Fruit fly (Drosophila melanogaster) whole organism, embryonic: ENCODE data around the gene CBP.

ENCODE experiments used
- ATbp ChIP-seq: fragments of 200-800 bp; sonication (Bioruptor generic); optimal IDR thresholded peaks from 2 replicates; lab custom pipeline; 2017; ENCODE audit warnings: missing biosample characterization, mild to moderate bottlenecking, missing genetic modification characterization, missing genetic modification reagents
- Awh ChIP-seq: fragments of 200-800 bp; sonication (Bioruptor generic); IDR thresholded peaks from 2 replicates; pipeline ENCODE4, ENCODE4 v1.3.6; 2022; ENCODE audit warnings: missing biosample characterization, missing genetic modification characterization
- CG1024 ChIP-seq: fragments of 200-800 bp; sonication (Bioruptor generic); IDR thresholded peaks from 2 replicates; pipeline ENCODE4 v1.3.6; 2022; ENCODE audit warnings: missing biosample characterization, missing genetic modification characterization
- CG10654 ChIP-seq: fragments of 200-800 bp; sonication (Bioruptor generic); optimal IDR thresholded peaks from 2 replicates; lab custom pipeline; 2016; ENCODE audit warnings: missing biosample characterization, missing genetic modification characterization
- CG11085 ChIP-seq: fragments of 200-800 bp; sonication (Bioruptor generic); IDR thresholded peaks from 2 replicates; pipeline ENCODE4 v1.3.6; 2022; ENCODE audit warnings: missing biosample characterization, missing genetic modification characterization
- CG1233 ChIP-seq: fragments of 200-800 bp; sonication (Bioruptor generic); optimal IDR thresholded peaks from 4 replicates; lab custom pipeline; 2018; ENCODE audit warnings: missing biosample characterization, mild to moderate bottlenecking, missing genetic modification characterization
- CG12659 ChIP-seq: fragments of 200-800 bp; sonication (Bioruptor generic); optimal IDR thresholded peaks from 3 replicates; lab custom pipeline; 2017; ENCODE audit warnings: mild to moderate bottlenecking, missing biosample characterization, missing genetic modification reagents, missing genetic modification characterization
- CG13424 ChIP-seq: fragments of 200-800 bp; sonication (Bioruptor generic); optimal IDR thresholded peaks from 2 replicates; lab custom pipeline; 2019; ENCODE audit warnings: missing biosample characterization, mild to moderate bottlenecking, missing genetic modification characterization, moderate library complexity
- CG14965 ChIP-seq: fragments of 200-800 bp; sonication (Bioruptor generic); optimal IDR thresholded peaks from 2 replicates; lab custom pipeline; 2016; ENCODE audit warnings: missing biosample characterization, missing genetic modification characterization, borderline replicate concordance
- CG15696 ChIP-seq: fragments of 200-800 bp; sonication (Bioruptor generic); optimal IDR thresholded peaks from 2 replicates; lab custom pipeline; 2019; ENCODE audit warnings: missing biosample characterization, mild to moderate bottlenecking, missing genetic modification characterization, moderate library complexity
- CG18262 ChIP-seq: fragments of 200-800 bp; optimal IDR thresholded peaks from 3 replicates; lab custom pipeline; 2019; ENCODE audit warnings: missing biosample characterization, mild to moderate bottlenecking, missing genetic modification characterization, moderate library complexity
- CG18619 ChIP-seq: fragments of 200-800 bp; sonication (Bioruptor generic); optimal IDR thresholded peaks from 3 replicates; lab custom pipeline; 2017; ENCODE audit warnings: missing biosample characterization, mild to moderate bottlenecking, missing genetic modification characterization
- CG2678 ChIP-seq: fragments of 200-800 bp; sonication (Bioruptor generic); optimal IDR thresholded peaks from 3 replicates; lab custom pipeline; 2019; ENCODE audit warnings: missing biosample characterization, mild to moderate bottlenecking, missing genetic modification characterization, moderate library complexity
- CG2712 ChIP-seq: fragments of 200-800 bp; optimal IDR thresholded peaks from 3 replicates; lab custom pipeline; 2019; ENCODE audit warnings: missing biosample characterization, mild to moderate bottlenecking, missing genetic modification characterization, moderate library complexity
- CG31365 ChIP-seq: fragments of 200-800 bp; sonication (Bioruptor generic); optimal IDR thresholded peaks from 2 replicates; lab custom pipeline; 2018; ENCODE audit warnings: missing biosample characterization, mild to moderate bottlenecking, missing genetic modification characterization
- CG34376 ChIP-seq: fragments of 200-800 bp; sonication (Bioruptor generic); optimal IDR thresholded peaks from 2 replicates; lab custom pipeline; 2018; ENCODE audit warnings: missing biosample characterization, mild to moderate bottlenecking, missing genetic modification characterization
- CG4282 ChIP-seq: fragments of 200-800 bp; sonication (Bioruptor generic); optimal IDR thresholded peaks from 2 replicates; lab custom pipeline; 2016; ENCODE audit warnings: missing biosample characterization, missing genetic modification characterization
- CG43689 ChIP-seq: fragments of 200-800 bp; sonication (Bioruptor generic); IDR thresholded peaks from 2 replicates; pipeline ENCODE4 v1.3.6; 2022; ENCODE audit warnings: missing biosample characterization, missing genetic modification characterization
- CG4404 ChIP-seq: fragments of 200-800 bp; sonication (Bioruptor generic); IDR thresholded peaks from 2 replicates; pipeline ENCODE4 v1.3.6; 2022; ENCODE audit warnings: missing biosample characterization, missing genetic modification characterization
- CG7987 ChIP-seq: fragments of 200-800 bp; sonication (Bioruptor generic); optimal IDR thresholded peaks from 2 replicates; lab custom pipeline; 2018; ENCODE audit warnings: missing biosample characterization, mild to moderate bottlenecking, missing genetic modification characterization, moderate library complexity
- CG8924 ChIP-seq: fragments of 200-800 bp; optimal IDR thresholded peaks from 3 replicates; lab custom pipeline; 2019; ENCODE audit warnings: missing biosample characterization, mild to moderate bottlenecking, missing genetic modification characterization, moderate library complexity
- D19A ChIP-seq: fragments of 200-800 bp; optimal IDR thresholded peaks from 3 replicates; lab custom pipeline; 2019; ENCODE audit warnings: missing biosample characterization, mild to moderate bottlenecking, missing genetic modification characterization, moderate library complexity
- Hey ChIP-seq: fragments of 200-800 bp; sonication (Bioruptor generic); optimal IDR thresholded peaks from 3 replicates; lab custom pipeline; 2018; ENCODE audit warnings: missing biosample characterization, mild to moderate bottlenecking, missing genetic modification characterization
- Jarid2 ChIP-seq: fragments of 200-800 bp; sonication (Bioruptor generic); optimal IDR thresholded peaks from 3 replicates; lab custom pipeline; 2017; ENCODE audit warnings: mild to moderate bottlenecking, missing biosample characterization, missing genetic modification reagents, missing genetic modification characterization
- MTF-1 ChIP-seq: fragments of 200-800 bp; sonication (Bioruptor generic); optimal IDR thresholded peaks from 2 replicates; lab custom pipeline; 2018; ENCODE audit warnings: missing biosample characterization, mild to moderate bottlenecking, missing genetic modification characterization, borderline replicate concordance
- Oaz ChIP-seq: fragments of 200-800 bp; sonication (Bioruptor generic); IDR thresholded peaks from 2 replicates; pipeline ENCODE4 v1.3.6; 2022; ENCODE audit warnings: missing biosample characterization, missing genetic modification characterization
- Rx ChIP-seq: fragments of 200-800 bp; sonication (Bioruptor generic); IDR thresholded peaks from 2 replicates; pipeline ENCODE4 v1.3.6; 2022; ENCODE audit warnings: missing biosample characterization, missing genetic modification characterization
- bsh ChIP-seq, 2 experiments: fragments of 200-800 bp; sonication (Bioruptor generic); optimal IDR thresholded peaks; 2 replicates each; lab custom pipeline; 2017 to 2018; ENCODE audit warnings: mild to moderate bottlenecking in 2 of 2, missing biosample characterization in 2 of 2, missing genetic modification characterization in 2 of 2, moderate library complexity in 1 of 2
- corto ChIP-seq: fragments of 200-800 bp; sonication (Bioruptor generic); optimal IDR thresholded peaks from 2 replicates; lab custom pipeline; 2016; ENCODE audit warnings: missing biosample characterization, mild to moderate bottlenecking, missing genetic modification characterization, moderate library complexity
- croc ChIP-seq: fragments of 200-800 bp; sonication (Bioruptor generic); conservative IDR thresholded peaks from 3 replicates; pipeline ENCODE4 v1.3.6; 2022; ENCODE audit warnings: missing biosample characterization, missing genetic modification characterization
- dysf ChIP-seq: fragments of 200-800 bp; sonication (Bioruptor generic); IDR thresholded peaks from 3 replicates; pipeline ENCODE4 v1.3.6; 2022; ENCODE audit warnings: missing biosample characterization, missing genetic modification characterization
- fu2 ChIP-seq: fragments of 200-800 bp; sonication (Bioruptor generic); optimal IDR thresholded peaks from 2 replicates; lab custom pipeline; 2016; ENCODE audit warnings: missing biosample characterization, missing genetic modification characterization
- ham ChIP-seq: fragments of 200-800 bp; sonication (Bioruptor generic); IDR thresholded peaks from 2 replicates; pipeline ENCODE4 v1.3.6; 2022; ENCODE audit warnings: missing biosample characterization, missing genetic modification characterization
- hb ChIP-seq: fragments of 200-800 bp; sonication (Bioruptor generic); IDR thresholded peaks from 3 replicates; pipeline ENCODE4 v1.3.6; 2022; ENCODE audit warnings: missing biosample characterization, missing genetic modification characterization; ENCODE audit not compliant: partially characterized antibody
- hbn ChIP-seq: fragments of 200-800 bp; sonication (Bioruptor generic); IDR thresholded peaks from 2 replicates; pipeline ENCODE4 v1.3.6; 2022; ENCODE audit warnings: missing biosample characterization, missing genetic modification characterization; ENCODE audit not compliant: partially characterized antibody
- ind ChIP-seq: fragments of 200-800 bp; sonication (Bioruptor generic); optimal IDR thresholded peaks from 3 replicates; lab custom pipeline; 2016; ENCODE audit warnings: missing biosample characterization, missing genetic modification characterization
- inv ChIP-seq: fragments of 200-800 bp; sonication (Bioruptor generic); IDR thresholded peaks from 2 replicates; pipeline ENCODE4 v1.3.6; 2022; ENCODE audit warnings: missing biosample characterization, missing genetic modification characterization; ENCODE audit not compliant: partially characterized antibody
- ken ChIP-seq: fragments of 200-800 bp; sonication (Bioruptor generic); IDR thresholded peaks from 3 replicates; pipeline ENCODE4 v1.3.6; 2022; ENCODE audit warnings: missing biosample characterization, missing genetic modification characterization
- lilli ChIP-seq: fragments of 200-800 bp; sonication (Bioruptor generic); optimal IDR thresholded peaks from 3 replicates; lab custom pipeline; 2016; ENCODE audit warnings: missing biosample characterization, missing genetic modification characterization
- lola ChIP-seq, 3 experiments: fragments of >200 bp in 2 of 3; fragments of 200-800 bp in 1 of 3; sonication (Bioruptor generic) in 1 of 3; optimal IDR thresholded peaks; 2 replicates each; lab custom pipeline; 2017 to 2019; ENCODE audit warnings: missing biosample characterization in 3 of 3, missing genetic modification characterization in 3 of 3, mild to moderate bottlenecking in 1 of 3, moderate library complexity in 1 of 3
- lov ChIP-seq, 2 experiments: fragments of 200-800 bp in 1 of 2; fragments of >200 bp in 1 of 2; sonication (Bioruptor generic) in 1 of 2; IDR thresholded peaks in 1 of 2; optimal IDR thresholded peaks in 1 of 2; 2 replicates in 1 of 2; 3 replicates in 1 of 2; pipeline versions ENCODE4 v1.3.6 to Lab custom; 2017 to 2022; ENCODE audit warnings: missing biosample characterization in 1 of 2, missing genetic modification characterization in 1 of 2
- onecut ChIP-seq: fragments of 200-800 bp; sonication (Bioruptor generic); IDR thresholded peaks from 2 replicates; pipeline ENCODE4 v1.3.6; 2022; ENCODE audit warnings: missing biosample characterization, missing genetic modification characterization
- row ChIP-seq: fragments of 200-800 bp; sonication (Bioruptor generic); IDR thresholded peaks from 3 replicates; pipeline ENCODE4 v1.3.6; 2022; ENCODE audit warnings: missing biosample characterization, missing genetic modification characterization
- sim ChIP-seq: fragments of 200-800 bp; sonication (Bioruptor generic); IDR thresholded peaks from 2 replicates; pipeline ENCODE4 v1.3.6; 2022; ENCODE audit warnings: missing biosample characterization, missing genetic modification characterization
- slbo ChIP-seq: fragments of 200-800 bp; sonication (Bioruptor generic); IDR thresholded peaks from 2 replicates; pipeline ENCODE4 v1.3.6; 2022; ENCODE audit warnings: missing biosample characterization, missing genetic modification characterization
- slou ChIP-seq: fragments of 200-800 bp; sonication (Bioruptor generic); optimal IDR thresholded peaks from 3 replicates; lab custom pipeline; 2016; ENCODE audit warnings: missing biosample characterization, missing genetic modification characterization
- ssp ChIP-seq: fragments of 200-800 bp; sonication (Bioruptor generic); IDR thresholded peaks from 2 replicates; pipeline ENCODE4 v1.3.6; 2022; ENCODE audit warnings: missing biosample characterization, missing genetic modification characterization
- tio ChIP-seq: fragments of 200-800 bp; sonication (Bioruptor generic); optimal IDR thresholded peaks from 2 replicates; lab custom pipeline; 2017; ENCODE audit warnings: missing biosample characterization, missing genetic modification characterization, inconsistent platforms
- zfh1 ChIP-seq: fragments of 200-800 bp; sonication (Bioruptor generic); IDR thresholded peaks from 3 replicates; pipeline ENCODE4 v1.3.6; 2022; ENCODE audit warnings: missing biosample characterization, missing genetic modification characterization

CBP gene

DNA sequence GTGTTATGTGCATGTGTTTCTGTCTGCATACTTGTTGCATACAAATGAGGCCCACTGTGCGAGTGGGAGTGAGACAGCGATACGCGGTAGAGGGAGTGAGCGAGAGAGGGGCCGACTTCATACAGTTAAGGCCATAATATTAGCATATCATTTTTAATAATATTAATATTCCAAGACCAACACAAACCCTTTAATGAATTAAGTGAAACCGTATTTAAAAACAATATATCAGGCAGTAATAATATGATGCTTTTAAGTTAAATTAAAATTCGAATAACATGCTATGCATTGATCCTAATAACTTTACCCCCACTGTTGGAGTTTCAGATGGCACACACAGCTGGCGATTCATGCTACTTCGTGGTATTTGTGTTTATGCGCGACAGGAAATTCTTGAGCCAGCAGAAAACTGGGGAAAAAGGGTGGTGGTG, 12.3 kb upstream of the CBP start (continued):
- no peak for TF ChIP-seq inv (GFP tag; lab: Robert Waterston, UW)
- TF ChIP-seq lola (GFP tag; optimal IDR thresholded peaks at IDR 0.05; lab: Kevin White, UChicago), result peak in 1 of 3 experiments; percentile 98
- peak; percentile 93 for TF ChIP-seq ind (GFP tag; lab: Kevin White, UChicago)
- peak; percentile 95 for TF ChIP-seq croc
- peak; percentile 97 for TF ChIP-seq ATbp (GFP tag; lab: Kevin White, UChicago)
- TF ChIP-seq Awh (GFP tag; lab: Robert Waterston, UW), result peak; percentile 97
- TF ChIP-seq fu2, result peak; percentile 55
- peak; percentile 95 for TF ChIP-seq MTF-1 (GFP tag; lab: Kevin White, UChicago)
- peak; percentile 93 for TF ChIP-seq slbo (GFP tag; lab: Robert Waterston, UW)
- TF ChIP-seq hb (GFP tag; lab: Robert Waterston, UW), result no peak
- peak; percentile 97 for TF ChIP-seq CG13424 (tag; lab: Kevin White, UChicago)
- peak; percentile 87 for TF ChIP-seq lilli
- peak; percentile 95 for TF ChIP-seq sim (GFP tag; lab: Robert Waterston, UW)
- peak; percentile 81 for TF ChIP-seq Jarid2 (GFP tag; lab: Kevin White, UChicago)
- TF ChIP-seq Hey (tag; lab: Kevin White, UChicago), result peak; percentile 61
- peak; percentile 91 for TF ChIP-seq CG4404 (GFP tag; lab: Robert Waterston, UW)
- TF ChIP-seq CG15696 (tag; lab: Kevin White, UChicago), result peak; percentile 97
- peak; percentile 86 for TF ChIP-seq ssp
- TF ChIP-seq Oaz, result peak; percentile 85
- peak; percentile 97 for TF ChIP-seq zfh1
- peak; percentile 85 for TF ChIP-seq corto
- peak; percentile 3 for TF ChIP-seq CG14965 (GFP tag; lab: Kevin White, UChicago)
- TF ChIP-seq ken (GFP tag; lab: Robert Waterston, UW), result peak; percentile 94
- peak; percentile 57 for TF ChIP-seq CG4282
- peak; percentile 94 for TF ChIP-seq onecut (GFP tag; lab: Robert Waterston, UW)
- peak; percentile 85 for TF ChIP-seq CG1024 (GFP tag; lab: Robert Waterston, UW)
- peak; percentile 99 for TF ChIP-seq CG18262
- TF ChIP-seq CG1233 (GFP tag; lab: Kevin White, UChicago), result peak; percentile 96
- TF ChIP-seq CG10654 (GFP tag; lab: Kevin White, UChicago), result peak; percentile 93
- peak; percentile 98 for TF ChIP-seq CG8924 (tag; lab: Kevin White, UChicago)
- peak; percentile 68 for TF ChIP-seq CG34376 (GFP tag; lab: Kevin White, UChicago)
- TF ChIP-seq CG7987 (GFP tag; lab: Kevin White, UChicago), result peak; percentile 79
- TF ChIP-seq ham (GFP tag; lab: Robert Waterston, UW), result peak; percentile 59; the same call in 1 of the 2 replicates
- TF ChIP-seq tio (GFP tag; lab: Kevin White, UChicago), result peak; percentile 88
- TF ChIP-seq Rx (GFP tag; lab: Robert Waterston, UW), result peak; percentile 84
- peak; percentile 98 for TF ChIP-seq CG2678 (tag; lab: Kevin White, UChicago)
- TF ChIP-seq CG31365 (tag; lab: Kevin White, UChicago), result peak; percentile 85
- peak; percentile 94 for TF ChIP-seq CG18619 (GFP tag; lab: Kevin White, UChicago)
- TF ChIP-seq bsh (GFP tag; optimal IDR thresholded peaks at IDR 0.05; lab: Kevin White, UChicago), result peak; percentile 92 to 98
- peak; percentile 97 for TF ChIP-seq dysf (GFP tag; lab: Robert Waterston, UW)
- TF ChIP-seq CG12659 (GFP tag; lab: Kevin White, UChicago), result peak; percentile 96
- peak; percentile 83 for TF ChIP-seq slou (GFP tag; lab: Kevin White, UChicago)
- TF ChIP-seq lov (optimal IDR thresholded peaks at IDR 0.05; lab: Kevin White, UChicago), result no peak
- TF ChIP-seq lov (GFP tag; IDR thresholded peaks at IDR 0.05; lab: Robert Waterston, UW), result peak; percentile 92
- peak; percentile 98 for TF ChIP-seq row (GFP tag; lab: Robert Waterston, UW)
- peak; percentile 84 for TF ChIP-seq CG11085 (GFP tag; lab: Robert Waterston, UW)
- peak; percentile 91 for TF ChIP-seq CG43689 (GFP tag; lab: Robert Waterston, UW)
- peak; percentile 96 for TF ChIP-seq D19A
- TF ChIP-seq CG2712 (tag; lab: Kevin White, UChicago), result peak; percentile 99
- TF ChIP-seq hbn (GFP tag; lab: Robert Waterston, UW), result no peak
